Fruit fly (Drosophila melanogaster) whole organism, wandering third instar larva: Measurements from ENCODE around the gene Kots.

Experiments used
- CG32264 ChIP-seq: fragments of 200-800 bp; sonication (Bioruptor generic); optimal IDR thresholded peaks from 2 replicates; lab custom pipeline; 2016; ENCODE audit warnings: missing biosample characterization, missing genetic modification characterization
- CG9705 ChIP-seq: fragments of 200-800 bp; sonication (Bioruptor generic); optimal IDR thresholded peaks from 2 replicates; lab custom pipeline; 2018; ENCODE audit warnings: missing biosample characterization, mild to moderate bottlenecking, missing genetic modification characterization
- Dfd ChIP-seq: fragments of >200 bp; optimal IDR thresholded peaks from 2 replicates; lab custom pipeline; 2017; ENCODE audit warnings: missing biosample characterization, missing genetic modification characterization
- Dif ChIP-seq: fragments of 200-275, 200-300 bp; sonication (Bioruptor generic); optimal IDR thresholded peaks from 2 replicates; lab custom pipeline; 2018; ENCODE audit warnings: missing biosample characterization, missing genetic modification characterization; ENCODE audit not compliant: partially characterized antibody
- GATAd ChIP-seq: sonication (Bioruptor generic); optimal IDR thresholded peaks from 2 replicates; lab custom pipeline; 2016; ENCODE audit warnings: missing biosample characterization, missing genetic modification characterization
- Hr78 ChIP-seq: fragments of >200 bp; optimal IDR thresholded peaks from 2 replicates; lab custom pipeline; 2017; ENCODE audit warnings: missing biosample characterization, missing genetic modification characterization
- Hr83 ChIP-seq: fragments of 200-300 bp; sonication (Bioruptor generic); optimal IDR thresholded peaks from 2 replicates; lab custom pipeline; 2016; ENCODE audit warnings: missing biosample characterization, mild to moderate bottlenecking, missing genetic modification characterization, moderate library complexity; ENCODE audit not compliant: poor library complexity, severe bottlenecking
- N ChIP-seq: fragments of >200 bp; optimal IDR thresholded peaks from 2 replicates; lab custom pipeline; 2018; ENCODE audit warnings: missing biosample characterization, missing external identifiers, missing genetic modification characterization
- OdsH ChIP-seq: fragments of 200-800 bp; sonication (Bioruptor generic); optimal IDR thresholded peaks from 2 replicates; lab custom pipeline; 2016; ENCODE audit warnings: missing biosample characterization, mild to moderate bottlenecking, missing genetic modification characterization
- Rel ChIP-seq, 2 experiments: fragments of 200-800 bp; sonication (Bioruptor generic) in 1 of 2; optimal IDR thresholded peaks; 2 replicates in 1 of 2; 3 replicates in 1 of 2; lab custom pipeline; 2016 to 2019; ENCODE audit warnings: mild to moderate bottlenecking in 2 of 2, missing biosample characterization in 2 of 2, missing genetic modification characterization in 2 of 2, moderate library complexity in 1 of 2
- Sp1 ChIP-seq: fragments of 200-800 bp; sonication (Bioruptor generic); optimal IDR thresholded peaks from 3 replicates; lab custom pipeline; 2019; ENCODE audit warnings: missing biosample characterization, mild to moderate bottlenecking, missing genetic modification characterization, moderate library complexity
- Vsx2 ChIP-seq: fragments of 200-300, 225-300 bp; sonication (Bioruptor generic); optimal IDR thresholded peaks from 2 replicates; lab custom pipeline; 2018; ENCODE audit warnings: missing biosample characterization, missing genetic modification characterization; ENCODE audit not compliant: partially characterized antibody
- br ChIP-seq: fragments of 200-800 bp; sonication (Bioruptor generic); optimal IDR thresholded peaks from 2 replicates; lab custom pipeline; 2016; ENCODE audit warnings: missing biosample characterization, missing genetic modification characterization
- brk ChIP-seq: fragments of 200-800 bp; sonication (Bioruptor generic); optimal IDR thresholded peaks from 2 replicates; lab custom pipeline; 2016; ENCODE audit warnings: missing biosample characterization, mild to moderate bottlenecking, missing genetic modification characterization
- dl ChIP-seq, 2 experiments: fragments of 175-275, 200-275 bp in 1 of 2; fragments of 200-275 bp in 1 of 2; sonication (Bioruptor generic); optimal IDR thresholded peaks; lab custom pipeline; 2018; ENCODE audit warnings: mild to moderate bottlenecking in 2 of 2, missing biosample characterization in 2 of 2, missing genetic modification characterization in 2 of 2, moderate library complexity in 2 of 2; ENCODE audit not compliant: partially characterized antibody in 2 of 2, insufficient read depth in 1 of 2
- dmrt93B ChIP-seq: fragments of 200-800 bp; sonication (Bioruptor generic); optimal IDR thresholded peaks from 2 replicates; lab custom pipeline; 2018; ENCODE audit warnings: missing biosample characterization, mild to moderate bottlenecking, missing genetic modification characterization
- dsf ChIP-seq: sonication (Bioruptor generic); optimal IDR thresholded peaks from 2 replicates; lab custom pipeline; 2016; ENCODE audit warnings: missing biosample characterization, missing genetic modification characterization, borderline replicate concordance
- fru ChIP-seq: fragments of 200-800 bp; sonication (Bioruptor generic); optimal IDR thresholded peaks from 3 replicates; lab custom pipeline; 2016; ENCODE audit warnings: missing biosample characterization, mild to moderate bottlenecking, missing genetic modification characterization
- h ChIP-seq: fragments of 200-800 bp; sonication (Bioruptor generic); optimal IDR thresholded peaks from 3 replicates; lab custom pipeline; 2016; ENCODE audit warnings: missing biosample characterization, mild to moderate bottlenecking, missing genetic modification characterization
- jim ChIP-seq: fragments of 175-275, 200-325 bp; sonication (Bioruptor generic); optimal IDR thresholded peaks from 2 replicates; lab custom pipeline; 2016; ENCODE audit warnings: missing biosample characterization, mild to moderate bottlenecking, missing genetic modification characterization
- psq ChIP-seq: fragments of 200-800 bp; sonication (Bioruptor generic); optimal IDR thresholded peaks from 3 replicates; lab custom pipeline; 2017; ENCODE audit warnings: missing biosample characterization, mild to moderate bottlenecking, missing genetic modification characterization, moderate library complexity
- sage ChIP-seq: fragments of 200-800 bp; sonication (Bioruptor generic); optimal IDR thresholded peaks from 2 replicates; lab custom pipeline; 2016; ENCODE audit warnings: missing biosample characterization, mild to moderate bottlenecking, missing genetic modification characterization
- tai ChIP-seq: sonication (Bioruptor generic); optimal IDR thresholded peaks from 2 replicates; lab custom pipeline; 2016; ENCODE audit warnings: missing biosample characterization, missing genetic modification characterization
- usp ChIP-seq: fragments of >200 bp; optimal IDR thresholded peaks from 2 replicates; lab custom pipeline; 2017; ENCODE audit warnings: missing biosample characterization, missing genetic modification characterization

The Kots gene

DNA sequence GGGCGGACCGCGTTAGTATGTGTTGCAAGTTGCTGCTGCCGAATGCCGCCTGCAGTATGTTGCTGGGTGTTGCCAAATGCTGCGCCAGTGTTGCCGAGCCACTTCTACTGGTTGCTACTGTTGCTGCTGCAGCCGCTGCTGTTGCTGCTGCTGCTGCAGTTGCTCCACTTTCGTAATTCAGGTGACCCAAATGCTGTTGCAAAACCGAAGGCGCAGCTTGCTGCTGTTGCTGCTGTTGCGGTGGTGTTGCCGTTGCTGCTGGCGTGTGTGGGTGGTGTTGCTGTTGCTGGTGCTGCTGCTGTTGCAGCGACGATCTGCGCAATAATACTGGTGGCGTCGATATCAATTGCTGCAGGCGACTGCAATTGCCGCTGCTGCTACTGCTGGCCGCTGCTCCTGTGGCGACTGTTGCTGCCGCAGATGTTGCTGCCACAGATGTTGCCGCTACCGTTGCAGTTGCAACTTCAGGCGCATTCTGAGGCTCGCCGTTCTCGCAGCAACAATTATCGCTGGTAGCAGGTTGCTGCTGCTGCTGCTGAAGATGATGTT is 18.4 kb upstream of the Kots start:
- peak; percentile 74 for TF ChIP-seq Dfd (GFP tag; lab: Kevin White, UChicago)
- TF ChIP-seq Hr83: no peak

dm6 chr3R:13981584-13981983 is 17.6 kb upstream of the Kots start:
- TF ChIP-seq usp (GFP tag; lab: Kevin White, UChicago) (no peak), jim (no peak), Dfd (GFP tag; lab: Kevin White, UChicago) (peak; percentile 83)

dm6 chr3R:13980956-13981355 is 17.0 kb upstream of the Kots start:
- TF ChIP-seq Dfd (GFP tag; lab: Kevin White, UChicago): no peak
- TF ChIP-seq Hr78 (GFP tag; lab: Kevin White, UChicago): no peak
- TF ChIP-seq usp (GFP tag; lab: Kevin White, UChicago): no peak
- no peak for TF ChIP-seq GATAd (GFP tag; lab: Kevin White, UChicago)
- no peak for TF ChIP-seq Rel (GFP tag; optimal IDR thresholded peaks at IDR 0.05; lab: Kevin White, UChicago)
- no peak for TF ChIP-seq Rel (tag; optimal IDR thresholded peaks at IDR 0.05; lab: Kevin White, UChicago)
- no peak for TF ChIP-seq N (GFP tag; lab: Kevin White, UChicago)
- TF ChIP-seq OdsH: no peak
- TF ChIP-seq, all 38 proteins: peak for 0

dm6 chr3R:13978078-13978559 is 14.1 kb upstream of the Kots start:
- TF ChIP-seq dsf: no peak

DNA sequence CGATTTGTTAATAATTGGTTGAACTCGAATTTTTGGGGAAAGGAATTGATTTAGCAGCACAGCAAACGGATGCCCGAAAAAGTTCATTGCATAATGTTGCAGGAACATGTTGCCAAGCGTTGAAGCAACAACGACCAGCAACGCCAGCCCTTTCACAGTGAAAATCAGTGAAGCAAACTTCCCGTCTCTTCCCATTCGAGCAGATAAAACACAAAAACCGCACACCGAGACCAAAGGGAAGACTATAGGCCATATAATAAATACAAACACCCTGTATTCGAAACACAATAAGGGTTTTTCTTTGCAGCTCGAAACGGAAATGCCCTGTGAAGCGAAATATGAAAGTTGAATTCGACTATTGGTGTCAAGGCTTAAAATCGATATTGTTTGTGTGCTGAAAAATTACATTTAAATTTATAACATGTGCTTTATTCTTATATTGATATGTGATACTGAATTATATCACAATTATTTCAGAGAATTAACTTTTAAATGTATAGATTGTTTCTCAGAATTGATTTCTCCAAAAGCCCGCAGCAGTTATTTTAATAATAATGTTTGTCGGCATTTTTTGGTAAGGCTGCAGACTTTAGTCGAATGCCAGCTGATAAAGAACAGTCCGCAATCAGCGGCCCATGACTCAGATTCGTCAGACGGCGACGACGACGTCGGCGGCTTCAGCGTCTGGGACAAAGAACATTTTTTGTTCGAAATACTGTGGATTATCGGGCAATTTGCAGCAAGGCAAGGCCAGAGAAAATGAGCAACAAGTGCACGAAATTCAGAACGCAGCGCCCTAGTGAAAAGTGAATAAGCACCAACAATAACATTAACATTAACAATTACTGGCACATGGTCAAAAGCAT is 13.4 kb upstream of the Kots start:
- peak; percentile 1 for TF ChIP-seq h (GFP tag; lab: Kevin White, UChicago)
- TF ChIP-seq Rel (GFP tag; optimal IDR thresholded peaks at IDR 0.05; lab: Kevin White, UChicago): no peak
- TF ChIP-seq Rel (tag; optimal IDR thresholded peaks at IDR 0.05; lab: Kevin White, UChicago): peak; percentile 16
- no peak for TF ChIP-seq Sp1 (GFP tag; lab: Kevin White, UChicago)

DNA sequence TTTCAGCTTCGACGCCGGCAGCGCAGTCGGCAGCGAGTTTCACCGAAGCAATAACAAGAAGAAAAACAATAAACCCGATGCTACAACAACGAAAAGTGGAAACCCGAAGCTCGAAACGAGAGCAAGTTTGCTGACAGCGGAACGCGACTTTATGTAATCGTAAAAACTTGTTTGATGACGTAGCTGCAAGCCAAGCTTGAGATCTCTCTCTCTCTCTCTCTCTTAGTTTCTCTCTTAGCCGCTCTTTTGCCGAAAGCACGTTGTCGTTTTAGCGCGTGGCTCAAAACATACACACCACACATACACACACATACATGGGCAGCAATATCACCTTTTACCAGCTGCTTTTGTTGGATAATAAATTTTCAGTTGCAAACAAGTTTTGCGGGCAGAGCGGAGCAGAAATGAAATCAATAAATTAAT is 12.1 kb upstream of the Kots start:
- TF ChIP-seq Dif (GFP tag; lab: Kevin White, UChicago) (peak; percentile 65), sage (GFP tag; lab: Kevin White, UChicago) (peak; percentile 48), Rel (GFP tag; optimal IDR thresholded peaks at IDR 0.05; lab: Kevin White, UChicago) (no peak), Rel (tag; optimal IDR thresholded peaks at IDR 0.05; lab: Kevin White, UChicago) (no peak), dl (GFP tag; optimal IDR thresholded peaks at IDR 0.05; lab: Kevin White, UChicago; ENCODE audit: insufficient read depth in 1 of 2, partially characterized antibody in 2 of 2) (peak in 1 of 2 experiments; percentile 63), Vsx2 (no peak), brk (GFP tag; lab: Kevin White, UChicago) (peak; percentile 59), usp (GFP tag; lab: Kevin White, UChicago) (no peak), CG32264 (GFP tag; lab: Kevin White, UChicago) (no peak), N (GFP tag; lab: Kevin White, UChicago) (no peak), Hr78 (GFP tag; lab: Kevin White, UChicago) (no peak), jim (no peak), Sp1 (GFP tag; lab: Kevin White, UChicago) (no peak), dsf (no peak), br (GFP tag; lab: Kevin White, UChicago) (no peak), tai (no peak), fru (GFP tag; lab: Kevin White, UChicago) (peak; percentile 3), h (GFP tag; lab: Kevin White, UChicago) (peak; percentile 40), dmrt93B (no peak), psq (GFP tag; lab: Kevin White, UChicago) (no peak), CG9705 (GFP tag; lab: Kevin White, UChicago) (no peak)
